Worm (Caenorhabditis elegans) whole organism, L4 larva: Measurements from ENCODE around the gene crb-3.
A peak's percentile ranks its signal among the peaks of the same experiment; 100 is the strongest.

Experiments used
- dmd-8 ChIP-seq: fragments of 200-800 bp; sonication (Bioruptor generic); IDR thresholded peaks from 2 replicates; pipeline ENCODE4 v1.3.6; 2022; ENCODE audit warnings: missing genetic modification characterization, missing compliant biosample characterization
- hlh-30 ChIP-seq: sonication (generic microtip); optimal IDR thresholded peaks from 2 replicates; lab custom pipeline; 2017; ENCODE audit warnings: antibody characterized with exemption, mild to moderate bottlenecking, missing genetic modification characterization, missing compliant biosample characterization; ENCODE audit not compliant: insufficient read depth
- lsy-2 ChIP-seq, 2 experiments: fragments of 150-350 bp in 1 of 2; sonication (generic microtip) in 1 of 2; optimal IDR thresholded peaks; 2 replicates each; lab custom pipeline; 2014 to 2017; ENCODE audit warnings: missing biosample characterization in 2 of 2, missing genetic modification characterization in 2 of 2
- mdl-1 ChIP-seq, 2 experiments: fragments of 150-350 bp in 1 of 2; sonication (generic microtip) in 1 of 2; optimal IDR thresholded peaks; 2 replicates each; lab custom pipeline; 2014 to 2017; ENCODE audit warnings: missing biosample characterization in 2 of 2, missing genetic modification characterization in 2 of 2
- nhr-28 ChIP-seq: fragments of 150-350 bp; optimal IDR thresholded peaks from 2 replicates; lab custom pipeline; 2014; ENCODE audit warnings: missing biosample characterization, missing genetic modification characterization
- pha-4 ChIP-seq, 2 experiments: fragments of 150-350 bp in 1 of 2; fragments of 200-800 bp in 1 of 2; sonication (Bioruptor generic) in 1 of 2; IDR thresholded peaks in 1 of 2; optimal IDR thresholded peaks in 1 of 2; 2 replicates each; pipeline versions ENCODE4 v1.3.6 to Lab custom; 2014 to 2022; ENCODE audit warnings: missing genetic modification characterization in 2 of 2, missing genetic modification reagents in 2 of 2, missing biosample characterization in 1 of 2, missing compliant biosample characterization in 1 of 2
- unc-130 ChIP-seq: sonication (generic microtip); optimal IDR thresholded peaks from 2 replicates; lab custom pipeline; 2016; ENCODE audit warnings: missing genetic modification reagents, missing genetic modification characterization, missing compliant biosample characterization
- unc-39 ChIP-seq: sonication (generic microtip); optimal IDR thresholded peaks from 2 replicates; lab custom pipeline; 2017; ENCODE audit warnings: missing biosample characterization, missing genetic modification characterization

DNA sequence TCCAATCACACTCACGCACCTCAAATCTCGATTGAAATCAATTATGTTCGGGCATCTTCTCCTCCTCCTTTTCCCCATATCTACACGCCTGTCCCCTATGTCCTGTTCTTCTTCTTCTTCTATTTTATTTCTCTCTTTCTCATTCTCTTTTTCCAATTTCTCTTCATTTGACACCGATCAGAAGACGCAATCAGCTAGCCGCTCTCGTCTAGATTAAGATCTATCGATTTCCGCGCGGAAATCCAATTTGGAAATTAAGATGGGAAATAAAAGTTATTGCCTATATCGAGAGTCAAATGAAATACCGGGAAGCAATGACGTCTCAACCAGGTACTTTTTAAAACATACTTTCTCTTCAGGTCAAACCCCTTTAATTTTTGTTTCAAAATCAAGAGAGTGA is 24.9 kb downstream of the crb-3 start:
- peak in 1 of 2 experiments; percentile 9 for TF ChIP-seq mdl-1 (tag; optimal IDR thresholded peaks at IDR 0.05; lab: Kevin White, UChicago)
- TF ChIP-seq unc-39 (tag; lab: Kevin White, UChicago) = no peak
- no peak for TF ChIP-seq unc-130 (GFP tag; lab: Kevin White, UChicago)
- no peak for TF ChIP-seq pha-4 (GFP tag; IDR thresholded peaks at IDR 0.05; lab: Robert Waterston, UW)
- TF ChIP-seq pha-4 (tag; optimal IDR thresholded peaks at IDR 0.05; lab: Kevin White, UChicago) = no peak
- TF ChIP-seq lsy-2 (tag; optimal IDR thresholded peaks at IDR 0.05; lab: Kevin White, UChicago) = no peak
- TF ChIP-seq nhr-28 (tag; lab: Kevin White, UChicago) = no peak
- no peak for TF ChIP-seq hlh-30
- TF ChIP-seq dmd-8 (GFP tag; lab: Robert Waterston, UW) = no peak
